Fruit fly (Drosophila melanogaster) whole organism, prepupa: ENCODE measurements around the gene CG32170.

Source experiments
- Blimp-1 ChIP-seq: fragments of 200-800 bp; sonication (Bioruptor generic); optimal IDR thresholded peaks from 3 replicates; lab custom pipeline; 2017; ENCODE audit warnings: missing biosample characterization, missing genetic modification characterization, mild to moderate bottlenecking, moderate library complexity, missing genetic modification reagents
- CG10669 ChIP-seq: fragments of 200-800 bp; sonication (Bioruptor generic); optimal IDR thresholded peaks from 3 replicates; lab custom pipeline; 2018; ENCODE audit warnings: missing biosample characterization, mild to moderate bottlenecking, missing genetic modification characterization, moderate library complexity
- CG11294 ChIP-seq: fragments of 200-800 bp; sonication (Bioruptor generic); IDR thresholded peaks from 2 replicates; pipeline ENCODE4 v1.3.6; 2022; ENCODE audit warnings: missing biosample characterization, missing genetic modification characterization
- CG16779 ChIP-seq: fragments of 200-800 bp; sonication (Bioruptor generic); optimal IDR thresholded peaks from 3 replicates; lab custom pipeline; 2017; ENCODE audit warnings: missing biosample characterization, mild to moderate bottlenecking, missing genetic modification characterization
- CG3032 ChIP-seq: fragments of 200-800 bp; optimal IDR thresholded peaks from 2 replicates; lab custom pipeline; 2019; ENCODE audit warnings: missing biosample characterization, mild to moderate bottlenecking, missing genetic modification characterization, moderate library complexity
- CG31627 ChIP-seq: fragments of 200-800 bp; sonication (Bioruptor generic); optimal IDR thresholded peaks from 3 replicates; lab custom pipeline; 2016; ENCODE audit warnings: missing biosample characterization, missing genetic modification characterization
- CG32006 ChIP-seq: fragments of 200-800 bp; sonication (Bioruptor generic); optimal IDR thresholded peaks from 3 replicates; lab custom pipeline; 2017; ENCODE audit warnings: missing biosample characterization, mild to moderate bottlenecking, missing genetic modification characterization
- CG34406 ChIP-seq: fragments of 200-800 bp; sonication (Bioruptor generic); optimal IDR thresholded peaks from 3 replicates; lab custom pipeline; 2016; ENCODE audit warnings: missing biosample characterization, missing genetic modification characterization
- CG3919 ChIP-seq: fragments of 200-800 bp; sonication (Bioruptor generic); optimal IDR thresholded peaks from 3 replicates; lab custom pipeline; 2016; ENCODE audit warnings: missing biosample characterization, missing genetic modification characterization
- CG4318 ChIP-seq: fragments of 200-800 bp; sonication (Bioruptor generic); optimal IDR thresholded peaks from 3 replicates; lab custom pipeline; 2017; ENCODE audit warnings: missing biosample characterization, mild to moderate bottlenecking, missing genetic modification characterization
- CG6276 ChIP-seq: fragments of 200-800 bp; sonication (Bioruptor generic); optimal IDR thresholded peaks from 2 replicates; lab custom pipeline; 2017; ENCODE audit warnings: missing biosample characterization, mild to moderate bottlenecking, missing genetic modification characterization
- CG6808 ChIP-seq: fragments of 200-800 bp; sonication (Bioruptor generic); optimal IDR thresholded peaks from 3 replicates; lab custom pipeline; 2017; ENCODE audit warnings: missing biosample characterization, missing genetic modification characterization, mild to moderate bottlenecking, moderate library complexity, missing genetic modification reagents
- CG6854 ChIP-seq: fragments of 200-800 bp; sonication (Bioruptor generic); optimal IDR thresholded peaks from 2 replicates; lab custom pipeline; 2017; ENCODE audit warnings: missing biosample characterization, mild to moderate bottlenecking, missing genetic modification characterization
- CG8119 ChIP-seq: fragments of 200-800 bp; sonication (Bioruptor generic); IDR thresholded peaks from 3 replicates; pipeline ENCODE4 v1.3.6; 2022; ENCODE audit warnings: missing biosample characterization, missing genetic modification characterization
- CG8632 ChIP-seq: fragments of 200-800 bp; sonication (Bioruptor generic); optimal IDR thresholded peaks from 3 replicates; lab custom pipeline; 2016; ENCODE audit warnings: missing biosample characterization, missing genetic modification characterization
- Eip78C ChIP-seq: fragments of 200-800 bp; sonication (Bioruptor generic); peaks from one replicate; lab custom pipeline; 2016; ENCODE audit warnings: missing biosample characterization, missing genetic modification characterization
- Ets21C ChIP-seq: fragments of 200-800 bp; sonication (Bioruptor generic); optimal IDR thresholded peaks from 3 replicates; lab custom pipeline; 2016; ENCODE audit warnings: missing biosample characterization, missing genetic modification characterization
- Ets96B ChIP-seq: fragments of 200-800 bp; optimal IDR thresholded peaks from 2 replicates; lab custom pipeline; 2019; ENCODE audit warnings: missing biosample characterization, mild to moderate bottlenecking, missing genetic modification characterization, moderate library complexity
- Hr38 ChIP-seq: sonication (Bioruptor generic); optimal IDR thresholded peaks from 2 replicates; lab custom pipeline; 2016; ENCODE audit warnings: missing biosample characterization, missing genetic modification characterization
- Hr4 ChIP-seq: fragments of 200-800 bp; sonication (Bioruptor generic); optimal IDR thresholded peaks from 3 replicates; lab custom pipeline; 2016; ENCODE audit warnings: missing biosample characterization, missing genetic modification characterization
- Met ChIP-seq: fragments of 200-800 bp; sonication (Bioruptor generic); optimal IDR thresholded peaks from 3 replicates; lab custom pipeline; 2016; ENCODE audit warnings: missing biosample characterization, missing genetic modification characterization
- Smox ChIP-seq: fragments of 200-800 bp; sonication (Bioruptor generic); optimal IDR thresholded peaks from 3 replicates; lab custom pipeline; 2016; ENCODE audit warnings: missing biosample characterization, missing genetic modification characterization
- Sox15 ChIP-seq: fragments of 200-800 bp; sonication (Bioruptor generic); optimal IDR thresholded peaks from 3 replicates; lab custom pipeline; 2016; ENCODE audit warnings: missing biosample characterization, missing genetic modification characterization
- cyc ChIP-seq: fragments of 200-800 bp; sonication (Bioruptor generic); optimal IDR thresholded peaks from 3 replicates; lab custom pipeline; 2016; ENCODE audit warnings: missing biosample characterization, missing genetic modification characterization
- dsx ChIP-seq: fragments of 200-800 bp; optimal IDR thresholded peaks from 3 replicates; lab custom pipeline; 2019; ENCODE audit warnings: missing biosample characterization, mild to moderate bottlenecking, missing genetic modification characterization, moderate library complexity; ENCODE audit not compliant: poor library complexity, severe bottlenecking
- fd59A ChIP-seq: fragments of 200-800 bp; sonication (Bioruptor generic); optimal IDR thresholded peaks from 2 replicates; lab custom pipeline; 2017; ENCODE audit warnings: missing biosample characterization, mild to moderate bottlenecking, missing genetic modification characterization, missing genetic modification reagents
- fkh ChIP-seq: fragments of 200-800 bp; sonication (Bioruptor generic); optimal IDR thresholded peaks from 3 replicates; lab custom pipeline; 2017; ENCODE audit warnings: missing biosample characterization, mild to moderate bottlenecking, missing genetic modification characterization, moderate library complexity
- lz ChIP-seq: fragments of 200-800 bp; sonication (Bioruptor generic); optimal IDR thresholded peaks from 3 replicates; lab custom pipeline; 2016; ENCODE audit warnings: missing biosample characterization, missing genetic modification characterization
- pdm3 ChIP-seq: fragments of 200-800 bp; sonication (Bioruptor generic); optimal IDR thresholded peaks from 3 replicates; lab custom pipeline; 2016; ENCODE audit warnings: missing biosample characterization, missing genetic modification characterization
- salr ChIP-seq, 2 experiments: fragments of 200-800 bp; sonication (Bioruptor generic); optimal IDR thresholded peaks; 3 replicates each; lab custom pipeline; 2016 to 2018; ENCODE audit warnings: missing biosample characterization in 2 of 2, missing genetic modification characterization in 2 of 2, mild to moderate bottlenecking in 1 of 2
- ss ChIP-seq, 2 experiments: fragments of 200-800 bp; sonication (Bioruptor generic); optimal IDR thresholded peaks; 2 replicates in 1 of 2; 3 replicates in 1 of 2; lab custom pipeline; 2017 to 2018; ENCODE audit warnings: mild to moderate bottlenecking in 2 of 2, missing biosample characterization in 2 of 2, missing genetic modification characterization in 2 of 2, moderate library complexity in 1 of 2
- vri ChIP-seq: fragments of 200-800 bp; sonication (Bioruptor generic); optimal IDR thresholded peaks from 3 replicates; lab custom pipeline; 2016; ENCODE audit warnings: missing biosample characterization, mild to moderate bottlenecking, missing genetic modification characterization

The CG32170 gene

DNA sequence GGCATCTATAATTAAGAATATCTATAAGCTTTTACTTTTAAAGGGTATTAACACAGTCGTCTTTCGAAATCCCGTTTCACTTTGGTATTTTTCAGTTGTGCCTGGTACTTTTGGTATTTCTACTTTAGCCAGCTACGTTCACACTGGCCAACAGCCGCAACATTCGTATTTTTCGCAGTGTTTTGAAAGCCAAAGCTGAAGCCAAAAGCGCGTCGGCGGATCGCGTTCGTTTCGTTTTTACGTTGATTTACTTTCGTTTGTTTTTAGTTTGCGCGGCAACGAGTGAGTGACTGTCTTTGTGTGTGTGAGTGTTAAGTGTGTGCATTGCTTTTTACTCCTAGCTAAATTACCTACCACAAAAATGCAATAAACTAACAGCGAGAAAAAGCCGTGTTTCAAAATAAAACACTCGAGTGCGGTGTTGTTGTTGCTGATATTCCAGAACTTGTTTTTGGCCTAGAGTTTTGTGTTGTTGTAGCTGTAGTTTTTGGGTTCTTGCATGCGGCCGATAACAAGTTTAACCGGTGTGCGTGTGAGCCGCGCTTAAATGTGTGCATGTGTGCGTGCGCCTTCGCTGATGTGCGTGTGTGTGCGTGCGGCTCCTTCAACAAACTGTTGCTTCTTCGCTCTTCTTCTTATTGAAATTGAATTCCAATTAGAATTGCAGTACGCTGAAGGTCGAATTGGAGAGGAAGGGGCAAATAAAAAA lies 11.8 kb upstream of the CG32170 start, which contains the start of gene Lmpt (continued):
- TF ChIP-seq cyc (GFP tag; lab: Kevin White, UChicago) (no peak), CG3032 (tag; lab: Kevin White, UChicago) (no peak), Smox (GFP tag; lab: Kevin White, UChicago) (no peak), CG34406 (no peak), dsx (GFP tag; lab: Kevin White, UChicago) (peak; percentile 37), Eip78C (GFP tag; lab: Kevin White, UChicago) (no peak), CG8632 (GFP tag; lab: Kevin White, UChicago) (no peak), CG6276 (GFP tag; lab: Kevin White, UChicago) (no peak), ss (GFP tag; optimal IDR thresholded peaks at IDR 0.05; lab: Kevin White, UChicago) (peak in 1 of 2 experiments; percentile 88), fkh (GFP tag; lab: Kevin White, UChicago) (no peak), Met (no peak), Ets21C (GFP tag; lab: Kevin White, UChicago) (no peak), Ets96B (no peak)

- TF ChIP-seq CG11294 (GFP tag; lab: Robert Waterston, UW) (no peak), CG32006 (GFP tag; lab: Kevin White, UChicago) (no peak), fkh (GFP tag; lab: Kevin White, UChicago) (no peak), CG6854 (GFP tag; lab: Kevin White, UChicago) (no peak), CG8119 (GFP tag; lab: Robert Waterston, UW) (no peak), CG3919 (GFP tag; lab: Kevin White, UChicago) (no peak), vri (GFP tag; lab: Kevin White, UChicago) (no peak), Sox15 (GFP tag; lab: Kevin White, UChicago) (no peak), Hr38 (GFP tag; lab: Kevin White, UChicago) (no peak), CG10669 (no peak)
Measured at dm6 chr3L:16865832-16866163, 11.3 kb upstream of the CG32170 start.

DNA sequence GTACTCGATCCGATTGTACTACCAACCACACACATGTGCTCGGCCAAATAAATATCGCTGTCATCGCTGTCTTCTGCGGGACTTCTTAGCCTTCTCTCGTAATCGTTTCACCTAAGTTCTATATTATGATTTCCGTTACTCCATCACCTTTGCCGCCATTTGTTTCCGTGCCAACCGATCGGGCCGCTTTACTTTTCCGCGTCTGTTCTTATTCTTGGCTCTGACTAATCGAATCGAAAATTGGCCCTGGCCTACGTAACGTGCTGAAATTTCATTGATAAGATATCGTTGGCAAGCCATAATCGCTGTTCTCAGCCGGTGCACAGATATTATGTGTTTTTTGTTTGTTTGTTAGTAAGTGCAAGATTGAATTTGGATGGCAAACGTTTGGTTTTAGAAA lies 9.9 kb upstream of the CG32170 start:
- TF ChIP-seq vri (GFP tag; lab: Kevin White, UChicago) (peak; percentile 77), CG31627 (GFP tag; lab: Kevin White, UChicago) (no peak)

- TF ChIP-seq dsx (GFP tag; lab: Kevin White, UChicago) (no peak), CG32006 (GFP tag; lab: Kevin White, UChicago) (peak; percentile 20), lz (GFP tag; lab: Kevin White, UChicago) (no peak), Hr4 (GFP tag; lab: Kevin White, UChicago) (no peak), Ets21C (GFP tag; lab: Kevin White, UChicago) (no peak), Blimp-1 (GFP tag; lab: Kevin White, UChicago) (no peak), CG16779 (tag; lab: Kevin White, UChicago) (no peak), cyc (GFP tag; lab: Kevin White, UChicago) (no peak), pdm3 (GFP tag; lab: Kevin White, UChicago) (no peak), salr (GFP tag; optimal IDR thresholded peaks at IDR 0.05; lab: Kevin White, UChicago) (peak in 1 of 2 experiments; percentile 12), Met (no peak), CG8119 (GFP tag; lab: Robert Waterston, UW) (no peak), fd59A (GFP tag; lab: Kevin White, UChicago) (no peak), CG4318 (GFP tag; lab: Kevin White, UChicago) (no peak), CG6276 (GFP tag; lab: Kevin White, UChicago) (peak; percentile 5), CG6808 (no peak)
Measured at dm6 chr3L:16870723-16871137, 6.4 kb upstream of the CG32170 start.
